Fruit fly (Drosophila melanogaster) S2 (cell line): ENCODE data around the gene CG8837.

Experiments
- CG8478 ChIP-seq: fragments of >200 bp; optimal IDR thresholded peaks from 2 replicates; lab custom pipeline; 2018
- CTCF ChIP-seq, 2 experiments: fragments of >200 bp; optimal IDR thresholded peaks; 2 replicates each; lab custom pipeline; 2018

- TF ChIP-seq CG8478, result no peak
- TF ChIP-seq CTCF (optimal IDR thresholded peaks at IDR 0.05; lab: Kevin White, UChicago), result no peak
These were observed 26.2 kb upstream of the CG8837 start for dm6 chr2L:3293718-3294340.
